Worm (Caenorhabditis elegans) whole organism, late embryonic: ENCODE measurements around the gene R155.5.

Experiments used
- C08G9.2 ChIP-seq: sonication (generic microtip); optimal IDR thresholded peaks from 2 replicates; lab custom pipeline; 2016; ENCODE audit warnings: mild to moderate bottlenecking, missing genetic modification characterization, moderate library complexity, missing compliant biosample characterization
- ama-1 ChIP-seq: fragments of 150-350 bp; optimal IDR thresholded peaks from 2 replicates; lab custom pipeline; 2014
- ceh-18 ChIP-seq: sonication (generic microtip); optimal IDR thresholded peaks from 2 replicates; lab custom pipeline; 2016; ENCODE audit warnings: missing genetic modification characterization, missing compliant biosample characterization
- ceh-19 ChIP-seq: fragments of 200-800 bp; sonication (Bioruptor generic); optimal IDR thresholded peaks from 2 replicates; lab custom pipeline; 2018; ENCODE audit warnings: mild to moderate bottlenecking, missing genetic modification characterization, missing compliant biosample characterization
- ceh-22 ChIP-seq: sonication (generic microtip); optimal IDR thresholded peaks from 2 replicates; lab custom pipeline; 2017; ENCODE audit warnings: missing biosample characterization, missing genetic modification characterization
- ceh-24 ChIP-seq: sonication (generic microtip); optimal IDR thresholded peaks from 2 replicates; lab custom pipeline; 2016; ENCODE audit warnings: mild to moderate bottlenecking, missing genetic modification characterization, missing compliant biosample characterization
- ceh-31 ChIP-seq: sonication (generic microtip); optimal IDR thresholded peaks from 2 replicates; lab custom pipeline; 2016; ENCODE audit warnings: missing genetic modification characterization, missing compliant biosample characterization
- ceh-34 ChIP-seq: sonication (generic microtip); optimal IDR thresholded peaks from 2 replicates; lab custom pipeline; 2016; ENCODE audit warnings: mild to moderate bottlenecking, missing genetic modification characterization, missing compliant biosample characterization
- ceh-45 ChIP-seq: fragments of 200-800 bp; sonication (Bioruptor generic); IDR thresholded peaks from 2 replicates; pipeline ENCODE4 v1.3.6; 2022; ENCODE audit warnings: missing genetic modification reagents, missing genetic modification characterization, missing compliant biosample characterization
- ceh-48 ChIP-seq: sonication (generic microtip); optimal IDR thresholded peaks from 2 replicates; lab custom pipeline; 2016; ENCODE audit warnings: missing genetic modification characterization, inconsistent platforms, missing compliant biosample characterization
- ceh-6 ChIP-seq: fragments of 200-800 bp; sonication (Bioruptor generic); optimal IDR thresholded peaks from 2 replicates; lab custom pipeline; 2018; ENCODE audit warnings: mild to moderate bottlenecking, missing genetic modification characterization, missing compliant biosample characterization
- che-1 ChIP-seq: sonication (generic microtip); optimal IDR thresholded peaks from 2 replicates; lab custom pipeline; 2016; ENCODE audit warnings: mild to moderate bottlenecking, missing genetic modification characterization, missing compliant biosample characterization
- dmd-4 ChIP-seq: sonication (generic microtip); optimal IDR thresholded peaks from 2 replicates; lab custom pipeline; 2016; ENCODE audit warnings: borderline replicate concordance, missing genetic modification characterization, missing compliant biosample characterization
- dve-1 ChIP-seq: sonication (generic microtip); optimal IDR thresholded peaks from 2 replicates; lab custom pipeline; 2017; ENCODE audit warnings: antibody characterized with exemption, mild to moderate bottlenecking, missing genetic modification characterization, missing compliant biosample characterization
- elt-2 ChIP-seq: sonication (generic microtip); optimal IDR thresholded peaks from 2 replicates; lab custom pipeline; 2016; ENCODE audit warnings: missing genetic modification reagents, missing genetic modification characterization, missing compliant biosample characterization
- ets-4 ChIP-seq: sonication (generic microtip); optimal IDR thresholded peaks from 2 replicates; lab custom pipeline; 2016; ENCODE audit warnings: missing genetic modification characterization, missing compliant biosample characterization
- eyg-1 ChIP-seq: sonication (generic microtip); optimal IDR thresholded peaks from 2 replicates; lab custom pipeline; 2016; ENCODE audit warnings: missing genotype, missing genetic modification characterization, missing compliant biosample characterization
- fax-1 ChIP-seq: sonication (generic microtip); optimal IDR thresholded peaks from 2 replicates; lab custom pipeline; 2016; ENCODE audit warnings: missing genotype, missing genetic modification characterization, missing compliant biosample characterization
- fkh-6 ChIP-seq: sonication (generic microtip); optimal IDR thresholded peaks from 2 replicates; lab custom pipeline; 2016; ENCODE audit warnings: missing genetic modification characterization, missing compliant biosample characterization
- gmeb-2 ChIP-seq: sonication (generic microtip); optimal IDR thresholded peaks from 2 replicates; lab custom pipeline; 2016; ENCODE audit warnings: missing genetic modification characterization, inconsistent platforms, missing compliant biosample characterization
- hlh-30 ChIP-seq: sonication (generic microtip); optimal IDR thresholded peaks from 2 replicates; lab custom pipeline; 2017; ENCODE audit warnings: antibody characterized with exemption, missing genetic modification characterization, missing compliant biosample characterization; ENCODE audit not compliant: insufficient read depth
- lin-11 ChIP-seq: fragments of 200-800 bp; sonication (Bioruptor generic); optimal IDR thresholded peaks from 2 replicates; lab custom pipeline; 2018; ENCODE audit warnings: mild to moderate bottlenecking, missing genetic modification characterization, missing compliant biosample characterization
- madf-2 ChIP-seq: sonication (generic microtip); optimal IDR thresholded peaks from 2 replicates; lab custom pipeline; 2017; ENCODE audit warnings: missing genetic modification characterization, missing compliant biosample characterization
- mec-3 ChIP-seq: sonication (generic microtip); optimal IDR thresholded peaks from 2 replicates; lab custom pipeline; 2016; ENCODE audit warnings: borderline replicate concordance, missing genetic modification characterization, missing compliant biosample characterization
- nfya-1 ChIP-seq: sonication (generic microtip); optimal IDR thresholded peaks from 2 replicates; lab custom pipeline; 2017; ENCODE audit warnings: missing genetic modification characterization, mild to moderate bottlenecking, missing compliant biosample characterization, antibody characterized with exemption, moderate library complexity
- nhr-11 ChIP-seq: fragments of 150-350 bp; optimal IDR thresholded peaks from 2 replicates; lab custom pipeline; 2014; ENCODE audit warnings: missing biosample characterization, missing genetic modification characterization
- nhr-232 ChIP-seq: sonication (generic microtip); optimal IDR thresholded peaks from 2 replicates; lab custom pipeline; 2016; ENCODE audit warnings: missing genetic modification characterization, missing compliant biosample characterization
- pag-3 ChIP-seq: sonication (generic microtip); optimal IDR thresholded peaks from 2 replicates; lab custom pipeline; 2016; ENCODE audit warnings: missing compliant biosample characterization, missing genetic modification characterization, borderline replicate concordance
- pat-9 ChIP-seq: fragments of 200-800 bp; sonication (Bioruptor generic); optimal IDR thresholded peaks from 2 replicates; lab custom pipeline; 2018; ENCODE audit warnings: mild to moderate bottlenecking, missing genetic modification characterization, moderate library complexity, missing compliant biosample characterization
- pax-1 ChIP-seq: fragments of 150-350 bp; optimal IDR thresholded peaks from 2 replicates; lab custom pipeline; 2014; ENCODE audit warnings: missing biosample characterization, missing genetic modification characterization
- pqm-1 ChIP-seq: sonication (generic microtip); optimal IDR thresholded peaks from 2 replicates; lab custom pipeline; 2016; ENCODE audit warnings: missing genetic modification characterization, missing compliant biosample characterization
- ref-2 ChIP-seq: sonication (generic microtip); optimal IDR thresholded peaks from 2 replicates; lab custom pipeline; 2016; ENCODE audit warnings: missing genetic modification characterization, missing compliant biosample characterization
- rnt-1 ChIP-seq: sonication (generic microtip); optimal IDR thresholded peaks from 2 replicates; lab custom pipeline; 2016; ENCODE audit warnings: missing genetic modification characterization, missing compliant biosample characterization
- sdc-2 ChIP-seq: sonication (generic microtip); optimal IDR thresholded peaks from 2 replicates; lab custom pipeline; 2016; ENCODE audit warnings: missing genotype, missing genetic modification characterization, missing compliant biosample characterization
- sox-2 ChIP-seq: fragments of 200-800 bp; sonication (Bioruptor generic); IDR thresholded peaks from 2 replicates; pipeline ENCODE4 v1.3.6; 2022; ENCODE audit warnings: missing genetic modification reagents, missing genetic modification characterization, missing compliant biosample characterization
- sox-4 ChIP-seq: sonication (generic microtip); optimal IDR thresholded peaks from 2 replicates; lab custom pipeline; 2017; ENCODE audit warnings: mild to moderate bottlenecking, missing genetic modification characterization, inconsistent platforms, missing compliant biosample characterization
- syd-9 ChIP-seq: sonication (generic microtip); optimal IDR thresholded peaks from 2 replicates; lab custom pipeline; 2016; ENCODE audit warnings: mild to moderate bottlenecking, missing genetic modification characterization, moderate library complexity, missing compliant biosample characterization
- tbx-2 ChIP-seq: sonication (generic microtip); optimal IDR thresholded peaks from 2 replicates; lab custom pipeline; 2016; ENCODE audit warnings: missing genetic modification characterization, missing compliant biosample characterization
- tbx-7 ChIP-seq: sonication (generic microtip); optimal IDR thresholded peaks from 2 replicates; lab custom pipeline; 2016; ENCODE audit warnings: missing genotype, missing genetic modification characterization, missing compliant biosample characterization
- unc-3 ChIP-seq, 2 experiments: fragments of 200-800 bp in 1 of 2; sonication (Bioruptor generic) in 1 of 2; sonication (generic microtip) in 1 of 2; conservative IDR thresholded peaks in 1 of 2; optimal IDR thresholded peaks in 1 of 2; 2 replicates each; pipeline versions ENCODE4 v1.3.6 to Lab custom; 2016 to 2022; ENCODE audit warnings: missing compliant biosample characterization in 2 of 2, missing genetic modification characterization in 2 of 2, missing genetic modification reagents in 1 of 2
- unc-42 ChIP-seq: sonication (generic microtip); optimal IDR thresholded peaks from 2 replicates; lab custom pipeline; 2016; ENCODE audit warnings: missing genotype, missing genetic modification characterization, missing compliant biosample characterization
- unc-86 ChIP-seq: sonication (generic microtip); optimal IDR thresholded peaks from 2 replicates; lab custom pipeline; 2016; ENCODE audit warnings: missing genetic modification characterization, missing compliant biosample characterization
- zip-5 ChIP-seq: sonication (generic microtip); optimal IDR thresholded peaks from 2 replicates; lab custom pipeline; 2016; ENCODE audit warnings: missing genetic modification characterization, missing compliant biosample characterization
- ztf-16 ChIP-seq: sonication (generic microtip); optimal IDR thresholded peaks from 2 replicates; lab custom pipeline; 2017; ENCODE audit warnings: missing genetic modification characterization, missing compliant biosample characterization

Gene R155.5

DNA sequence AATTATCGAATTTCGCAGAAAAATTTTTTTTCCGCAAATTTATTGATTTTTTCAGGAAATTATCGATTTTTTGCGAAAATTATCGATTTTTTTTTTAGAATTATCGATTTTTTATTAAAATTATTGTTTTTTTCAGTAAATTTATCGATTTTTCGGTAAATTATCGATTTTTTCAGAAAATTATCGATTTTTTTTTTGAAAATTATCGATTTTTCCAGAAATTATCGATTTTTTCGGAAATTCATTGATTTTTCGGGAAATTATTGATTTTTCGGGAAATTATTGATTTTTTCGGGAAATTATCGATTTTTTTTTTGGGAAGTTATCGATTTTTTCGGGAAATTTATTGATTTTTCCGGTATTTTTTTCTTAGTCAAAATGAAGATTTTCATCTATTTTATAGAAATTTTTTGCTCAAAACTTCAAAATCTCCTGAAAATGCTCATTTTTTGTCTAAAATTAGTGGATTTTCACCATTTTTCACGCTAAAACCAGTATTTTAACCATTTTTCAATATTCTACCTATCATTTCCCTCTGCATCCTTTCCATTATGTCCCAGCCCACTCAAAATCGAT lies 14.7 kb downstream of the R155.5 start:
- TF ChIP-seq unc-86 (tag; lab: Kevin White, UChicago), result no peak
- no peak for TF ChIP-seq mec-3 (tag; lab: Kevin White, UChicago)
- TF ChIP-seq ceh-48 (tag; lab: Kevin White, UChicago), result peak; percentile 96

DNA sequence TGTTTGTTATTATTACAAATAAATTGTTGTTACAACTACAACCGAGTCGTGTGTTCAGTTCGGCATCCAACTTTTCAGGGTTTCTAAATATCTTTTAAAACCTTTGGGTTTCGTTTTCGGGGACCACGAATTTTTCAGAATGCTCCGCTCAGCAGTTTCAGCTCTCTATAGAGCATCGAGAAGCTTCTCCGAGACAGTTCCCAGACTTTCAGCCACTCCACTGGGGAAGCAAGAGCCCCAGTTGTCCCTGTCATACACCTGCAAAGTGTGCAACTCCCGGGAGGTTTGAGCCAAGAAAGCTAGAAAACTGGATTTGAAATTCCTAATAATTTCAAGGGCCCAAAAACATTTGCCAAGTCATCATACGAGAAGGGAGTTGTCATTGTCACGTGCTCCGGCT lies 18.9 kb downstream of the R155.5 start, which contains the start of gene F53A3.7:
F53A3.7 (plus strand) TSS at position 139 of the 400 bp plus-strand sequence.
- TF ChIP-seq lin-11 (tag; lab: Kevin White, UChicago) (no peak), syd-9 (tag; lab: Kevin White, UChicago) (no peak), ceh-31 (tag; lab: Kevin White, UChicago) (no peak), che-1 (no peak), ceh-24 (tag; lab: Kevin White, UChicago) (no peak), ref-2 (tag; lab: Kevin White, UChicago) (no peak), ceh-22 (tag; lab: Kevin White, UChicago) (no peak), sox-2 (GFP tag; lab: Robert Waterston, UW) (no peak), ceh-18 (tag; lab: Kevin White, UChicago) (no peak), elt-2 (tag; lab: Kevin White, UChicago) (no peak), nhr-232 (tag; lab: Kevin White, UChicago) (no peak), ceh-48 (tag; lab: Kevin White, UChicago) (no peak), sdc-2 (tag; lab: Kevin White, UChicago) (no peak), pax-1 (tag; lab: Kevin White, UChicago) (no peak), unc-3 (GFP tag; conservative IDR thresholded peaks at IDR 0.05; lab: Robert Waterston, UW) (no peak), unc-3 (tag; optimal IDR thresholded peaks at IDR 0.05; lab: Kevin White, UChicago) (no peak), pqm-1 (tag; lab: Kevin White, UChicago) (no peak), pat-9 (tag; lab: Kevin White, UChicago) (no peak)

DNA sequence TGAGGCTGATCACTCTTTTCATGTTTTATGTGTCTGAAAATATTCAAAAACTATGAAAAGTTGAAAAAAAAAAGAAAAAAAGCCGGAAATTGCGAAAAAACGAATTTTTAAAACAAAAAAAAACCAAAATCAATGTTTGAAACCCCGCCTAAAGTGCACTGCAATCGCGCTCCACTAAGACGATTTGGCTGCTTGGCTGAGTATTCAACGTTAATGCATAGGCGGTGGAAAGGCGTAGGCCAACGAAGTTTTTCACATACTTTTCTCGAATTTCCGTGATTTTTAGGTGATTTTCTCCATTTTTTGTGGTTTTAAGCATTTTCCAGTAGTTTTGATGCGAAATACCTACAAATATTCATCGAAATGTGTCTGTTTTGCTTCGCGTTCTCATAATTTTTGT lies 20.1 kb downstream of the R155.5 start, which contains the start of the genes polh-1 and rps-22:
polh-1 (minus strand) TSS at position 34 of the 400 bp plus-strand sequence.
rps-22 (plus strand) TSS at position 300 of the 400 bp plus-strand sequence.
- TF ChIP-seq fax-1 (tag; lab: Kevin White, UChicago), result no peak
- TF ChIP-seq ztf-16 (tag; lab: Kevin White, UChicago), result peak; percentile 22
- peak; percentile 72 for TF ChIP-seq dve-1 (tag; lab: Kevin White, UChicago)
- TF ChIP-seq unc-3 (GFP tag; conservative IDR thresholded peaks at IDR 0.05; lab: Robert Waterston, UW), result no peak
- TF ChIP-seq unc-3 (tag; optimal IDR thresholded peaks at IDR 0.05; lab: Kevin White, UChicago), result no peak
- TF ChIP-seq che-1, result no peak
- peak; percentile 82 for TF ChIP-seq nfya-1
- TF ChIP-seq ama-1 (lab: Kevin White, UChicago), result no peak
- TF ChIP-seq C08G9.2 (tag; lab: Kevin White, UChicago), result no peak
- TF ChIP-seq ceh-31 (tag; lab: Kevin White, UChicago), result peak; percentile 79
- TF ChIP-seq ceh-19 (GFP tag; lab: Kevin White, UChicago), result no peak
- no peak for TF ChIP-seq pag-3 (tag; lab: Kevin White, UChicago)
- TF ChIP-seq ceh-34 (tag; lab: Kevin White, UChicago), result peak; percentile 42
- no peak for TF ChIP-seq dmd-4 (tag; lab: Kevin White, UChicago)
- TF ChIP-seq sox-4 (tag; lab: Kevin White, UChicago), result no peak
- TF ChIP-seq eyg-1 (tag; lab: Kevin White, UChicago), result no peak
- TF ChIP-seq ceh-6 (GFP tag; lab: Kevin White, UChicago), result no peak
- TF ChIP-seq ceh-48 (tag; lab: Kevin White, UChicago), result peak; percentile 68
- TF ChIP-seq tbx-7 (tag; lab: Kevin White, UChicago), result no peak
- 0 out of 2 replicates have a peak, but pooled peaks have one; percentile 27 for TF ChIP-seq ceh-45 (GFP tag; lab: Robert Waterston, UW)
- no peak for TF ChIP-seq lin-11 (tag; lab: Kevin White, UChicago)
- no peak for TF ChIP-seq fkh-6 (tag; lab: Kevin White, UChicago)
- peak; percentile 55 for TF ChIP-seq tbx-2 (tag; lab: Kevin White, UChicago)
- TF ChIP-seq gmeb-2 (tag; lab: Kevin White, UChicago), result no peak
- TF ChIP-seq nhr-11 (tag; lab: Kevin White, UChicago), result no peak
- TF ChIP-seq unc-42, result peak; percentile 78
- TF ChIP-seq pat-9 (tag; lab: Kevin White, UChicago), result no peak
- peak; percentile 82 for TF ChIP-seq ceh-18 (tag; lab: Kevin White, UChicago)
- TF ChIP-seq hlh-30, result peak; percentile 46
- peak; percentile 20 for TF ChIP-seq ets-4
- TF ChIP-seq rnt-1 (tag; lab: Kevin White, UChicago), result peak; percentile 38
- peak; percentile 54 for TF ChIP-seq elt-2 (tag; lab: Kevin White, UChicago)
- no peak for TF ChIP-seq sdc-2 (tag; lab: Kevin White, UChicago)
- no peak for TF ChIP-seq mec-3 (tag; lab: Kevin White, UChicago)
- TF ChIP-seq zip-5 (tag; lab: Kevin White, UChicago), result no peak
- TF ChIP-seq ceh-24 (tag; lab: Kevin White, UChicago), result no peak
- TF ChIP-seq pqm-1 (tag; lab: Kevin White, UChicago), result no peak
- no peak for TF ChIP-seq madf-2 (tag; lab: Kevin White, UChicago)
- peak; percentile 38 for TF ChIP-seq ref-2 (tag; lab: Kevin White, UChicago)
